Fruit fly (Drosophila melanogaster): ENCODE data around the gene Naa20B.

Gene Naa20B

DNA sequence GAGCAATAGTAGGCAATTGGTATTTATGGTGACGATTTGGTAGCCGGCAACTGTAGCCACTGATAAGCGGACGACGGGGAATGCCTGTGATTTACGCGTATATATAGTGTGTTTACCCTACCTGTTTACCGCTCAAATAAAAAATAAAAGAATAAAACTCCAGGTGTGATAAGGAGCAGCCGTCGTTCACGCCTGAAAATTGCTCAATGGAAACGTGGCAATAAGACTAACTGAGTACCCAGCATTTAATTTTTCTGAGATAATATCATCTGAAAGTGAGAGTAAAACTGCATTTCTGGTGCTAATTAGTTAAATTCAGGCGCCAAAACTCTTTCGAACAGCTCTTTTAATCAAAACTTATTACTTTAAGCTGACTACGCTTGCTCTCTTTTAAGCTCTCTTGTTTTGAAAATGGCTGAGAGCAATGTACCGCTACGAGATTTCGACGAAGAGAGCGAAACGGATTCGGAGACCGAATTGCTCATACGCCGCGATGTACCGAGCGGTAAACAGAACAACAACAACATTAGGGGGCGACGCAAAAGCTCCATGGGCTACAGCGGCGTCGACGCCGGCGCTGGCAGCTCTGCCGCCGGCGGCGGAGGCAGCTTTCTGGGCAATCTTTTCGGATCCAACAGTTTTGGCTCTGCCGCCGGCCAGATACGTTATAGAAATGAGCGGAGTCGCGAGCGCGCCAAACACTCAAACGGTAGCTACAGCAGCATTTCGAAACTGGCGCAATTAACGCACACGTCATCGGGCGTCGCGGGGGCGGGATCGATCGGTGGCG, 33.2 kb downstream of the Naa20B start (continued):
- TF ChIP-seq pita (GFP tag; optimal IDR thresholded peaks at IDR 0.05): no peak
- TF ChIP-seq CG6813 (GFP tag; optimal IDR thresholded peaks at IDR 0.05): peak; percentile 94
- peak; percentile 94 for TF ChIP-seq PHDP (tag; optimal IDR thresholded peaks at IDR 0.05)
- no peak for TF ChIP-seq CG6689 (GFP tag; IDR thresholded peaks at IDR 0.05)
- TF ChIP-seq chif (GFP tag; optimal IDR thresholded peaks at IDR 0.05): no peak
- TF ChIP-seq CG10321 (GFP tag; IDR thresholded peaks at IDR 0.05): peak; percentile 67; the same call in 1 of the 2 replicates
- TF ChIP-seq CrebB (tag; optimal IDR thresholded peaks at IDR 0.05): peak; percentile 92
- no peak for TF ChIP-seq gt (GFP tag; IDR thresholded peaks at IDR 0.05)
- peak; percentile 50 for TF ChIP-seq Scr (GFP tag; IDR thresholded peaks at IDR 0.05; ENCODE audit: partially characterized antibody)
- no peak; the same call in 1 of the 2 replicates for TF ChIP-seq toy (GFP tag; IDR thresholded peaks at IDR 0.05)
- TF ChIP-seq slp2 (GFP tag; optimal IDR thresholded peaks at IDR 0.05): peak; percentile 52
- TF ChIP-seq Ssrp (tag; optimal IDR thresholded peaks at IDR 0.05): no peak
- peak; percentile 92 for TF ChIP-seq CG2678 (tag; optimal IDR thresholded peaks at IDR 0.05)
- no peak for TF ChIP-seq h (optimal IDR thresholded peaks at IDR 0.05)
- TF ChIP-seq CG2199 (GFP tag; IDR thresholded peaks at IDR 0.05): no peak
- TF ChIP-seq ato (GFP tag; IDR thresholded peaks at IDR 0.05; ENCODE audit: partially characterized antibody): no peak; the same call in 1 of the 2 replicates
- TF ChIP-seq CG2116 (GFP tag; optimal IDR thresholded peaks at IDR 0.05): peak; percentile 3
- TF ChIP-seq CG9609 (GFP tag; optimal IDR thresholded peaks at IDR 0.05): no peak
- peak; percentile 93 for TF ChIP-seq CG17568 (GFP tag; optimal IDR thresholded peaks at IDR 0.05)
- TF ChIP-seq Pdp1 (GFP tag; optimal IDR thresholded peaks at IDR 0.05): peak in 1 of 2 experiments; percentile 51
- peak; percentile 84 for TF ChIP-seq B-H2 (GFP tag; optimal IDR thresholded peaks at IDR 0.05)
- peak; percentile 66 for TF ChIP-seq Dbx (GFP tag; IDR thresholded peaks at IDR 0.05)
- TF ChIP-seq Lim3 (GFP tag; IDR thresholded peaks at IDR 0.05): no peak; the same call in 1 of the 2 replicates
- no peak for TF ChIP-seq CG7963 (GFP tag; IDR thresholded peaks at IDR 0.05; ENCODE audit: partially characterized antibody)
- TF ChIP-seq dati (GFP tag; IDR thresholded peaks at IDR 0.05): 0 out of 2 replicates have a peak, but pooled peaks have one; percentile 20
- peak; percentile 73; the same call in 1 of the 2 replicates for TF ChIP-seq Bgb (GFP tag; IDR thresholded peaks at IDR 0.05; ENCODE audit: partially characterized antibody)
- peak; percentile 39 for TF ChIP-seq CG33557 (GFP tag; optimal IDR thresholded peaks at IDR 0.05)
- peak; percentile 87 for TF ChIP-seq CG34376 (GFP tag; optimal IDR thresholded peaks at IDR 0.05)
- peak; percentile 60; the same call in 1 of the 2 replicates for TF ChIP-seq ranshi (GFP tag; IDR thresholded peaks at IDR 0.05)
- peak; percentile 29; the same call in 1 of the 2 replicates for TF ChIP-seq inv (GFP tag; IDR thresholded peaks at IDR 0.05; ENCODE audit: partially characterized antibody)
- no peak for TF ChIP-seq Six4 (GFP tag; optimal IDR thresholded peaks at IDR 0.05)
- peak; percentile 6 for TF ChIP-seq CG30431 (GFP tag; optimal IDR thresholded peaks at IDR 0.05)
- TF ChIP-seq da (GFP tag; optimal IDR thresholded peaks at IDR 0.05): no peak
- TF ChIP-seq Med (GFP tag): peak; percentile 96
- TF ChIP-seq luna (GFP tag; optimal IDR thresholded peaks at IDR 0.05): no peak
- TF ChIP-seq az2 (GFP tag; optimal IDR thresholded peaks at IDR 0.05): no peak
- peak; percentile 72 for TF ChIP-seq Sox102F (GFP tag; optimal IDR thresholded peaks at IDR 0.05)
- no peak for TF ChIP-seq ham (GFP tag; IDR thresholded peaks at IDR 0.05)
- no peak for TF ChIP-seq ab (GFP tag; optimal IDR thresholded peaks at IDR 0.05)
- TF ChIP-seq Doc2 (GFP tag; IDR thresholded peaks at IDR 0.05): no peak
- peak; percentile 47; the same call in 1 of the 2 replicates for TF ChIP-seq amos (GFP tag; IDR thresholded peaks at IDR 0.05; ENCODE audit: partially characterized antibody)
- TF ChIP-seq CG11696 (GFP tag; IDR thresholded peaks at IDR 0.05): peak; percentile 66
- TF ChIP-seq hkb (optimal IDR thresholded peaks at IDR 0.05): no peak
- peak; percentile 68 for TF ChIP-seq hkb (GFP tag; IDR thresholded peaks at IDR 0.05)
- TF ChIP-seq Eip74EF (GFP tag; optimal IDR thresholded peaks at IDR 0.05): peak in 1 of 2 experiments; percentile 80
- TF ChIP-seq Awh (GFP tag; IDR thresholded peaks at IDR 0.05): peak; percentile 77
- TF ChIP-seq insv (GFP tag; optimal IDR thresholded peaks at IDR 0.05): peak in 1 of 2 experiments; percentile 50
- TF ChIP-seq Dek (tag; optimal IDR thresholded peaks at IDR 0.05): peak; percentile 80

All from whole organism, embryonic.